Worm (Caenorhabditis elegans) whole organism, L4 larva: ENCODE results near the gene C14B9.10.

Experiments used
- F26F4.8 ChIP-seq: fragments of 200-800 bp; sonication (Bioruptor generic); conservative IDR thresholded peaks from 2 replicates; pipeline ENCODE4 v1.3.6; 2022; ENCODE audit warnings: missing genetic modification characterization, missing compliant biosample characterization
- F37D6.2 ChIP-seq: sonication (generic microtip); optimal IDR thresholded peaks from 2 replicates; lab custom pipeline; 2016; ENCODE audit warnings: mild to moderate bottlenecking, missing genetic modification characterization, missing compliant biosample characterization
- T26A8.4 ChIP-seq: fragments of 200-800 bp; sonication (Bioruptor generic); IDR thresholded peaks from 2 replicates; pipeline ENCODE4 v1.3.6; 2022; ENCODE audit warnings: missing genetic modification characterization, missing compliant biosample characterization
- Y105C5A.15 ChIP-seq: fragments of 200-800 bp; sonication (Bioruptor generic); IDR thresholded peaks from 2 replicates; pipeline ENCODE4 v1.3.6; 2022; ENCODE audit warnings: missing genetic modification characterization, missing compliant biosample characterization
- Y48G9A.11 ChIP-seq: fragments of 200-800 bp; sonication (Bioruptor generic); IDR thresholded peaks from 2 replicates; pipeline ENCODE4 v1.3.6; 2022; ENCODE audit warnings: missing genetic modification reagents, missing genetic modification characterization, missing compliant biosample characterization
- Y5F2A.4 ChIP-seq: fragments of 200-800 bp; sonication (Bioruptor generic); optimal IDR thresholded peaks from 2 replicates; lab custom pipeline; 2018; ENCODE audit warnings: mild to moderate bottlenecking, missing genetic modification characterization, missing compliant biosample characterization
- ZK546.5 ChIP-seq, 2 experiments: sonication (generic microtip); optimal IDR thresholded peaks; 2 replicates each; lab custom pipeline; 2017; ENCODE audit warnings: missing biosample characterization in 2 of 2, missing genetic modification characterization in 2 of 2
- aha-1 ChIP-seq: fragments of 150-350 bp; peaks from one replicate; lab custom pipeline; 2014; ENCODE audit warnings: missing biosample characterization, missing genetic modification characterization
- ama-1 ChIP-seq: fragments of 150-350 bp; optimal IDR thresholded peaks from 2 replicates; lab custom pipeline; 2014; ENCODE audit warnings: inconsistent platforms, mixed read lengths
- ceh-20 ChIP-seq: fragments of 200-800 bp; sonication (Bioruptor generic); IDR thresholded peaks from 2 replicates; pipeline ENCODE4 v1.3.6; 2022; ENCODE audit warnings: missing genetic modification reagents, missing genetic modification characterization, missing compliant biosample characterization
- ceh-82 ChIP-seq: sonication (generic microtip); optimal IDR thresholded peaks from 2 replicates; lab custom pipeline; 2017; ENCODE audit warnings: missing biosample characterization, missing genetic modification characterization
- ctbp-1 ChIP-seq: fragments of 200-800 bp; sonication (Bioruptor generic); IDR thresholded peaks from 2 replicates; pipeline ENCODE4 v1.3.6; 2022; ENCODE audit warnings: missing genetic modification reagents, missing genetic modification characterization, missing compliant biosample characterization
- daf-16 ChIP-seq, 3 experiments: sonication (generic microtip); optimal IDR thresholded peaks; 2 replicates each; lab custom pipeline; 2016 to 2017; ENCODE audit warnings: missing genetic modification characterization in 3 of 3, missing genetic modification reagents in 3 of 3, mild to moderate bottlenecking in 2 of 3, missing compliant biosample characterization in 2 of 3, missing biosample characterization in 1 of 3, moderate library complexity in 1 of 3
- daf-8 ChIP-seq: fragments of 200-800 bp; sonication (Bioruptor generic); IDR thresholded peaks from 2 replicates; pipeline ENCODE4 v1.3.6; 2022; ENCODE audit warnings: missing genetic modification characterization, missing compliant biosample characterization
- dmd-6 ChIP-seq: fragments of 200-800 bp; sonication (Bioruptor generic); IDR thresholded peaks from 2 replicates; pipeline ENCODE4 v1.3.6; 2022; ENCODE audit warnings: missing genetic modification reagents, missing genetic modification characterization, missing compliant biosample characterization
- dmd-8 ChIP-seq: fragments of 200-800 bp; sonication (Bioruptor generic); IDR thresholded peaks from 2 replicates; pipeline ENCODE4 v1.3.6; 2022; ENCODE audit warnings: missing genetic modification characterization, missing compliant biosample characterization
- dmd-9 ChIP-seq: fragments of 200-800 bp; sonication (Bioruptor generic); IDR thresholded peaks from 2 replicates; pipeline ENCODE4 v1.3.6; 2022; ENCODE audit warnings: missing genetic modification reagents, missing genetic modification characterization, missing compliant biosample characterization
- dpl-1 ChIP-seq: fragments of 150-350 bp; optimal IDR thresholded peaks from 2 replicates; lab custom pipeline; 2014; ENCODE audit warnings: missing biosample characterization, missing genetic modification reagents, missing genetic modification characterization
- egl-27 ChIP-seq: sonication (generic microtip); optimal IDR thresholded peaks from 3 replicates; lab custom pipeline; 2017; ENCODE audit warnings: missing biosample characterization, missing genetic modification reagents, missing genetic modification characterization
- fos-1 ChIP-seq: fragments of 150-350 bp; optimal IDR thresholded peaks from 2 replicates; lab custom pipeline; 2014; ENCODE audit warnings: missing biosample characterization, missing genetic modification characterization
- gei-8 ChIP-seq: fragments of 200-800 bp; sonication (Bioruptor generic); optimal IDR thresholded peaks from 2 replicates; lab custom pipeline; 2018; ENCODE audit warnings: mild to moderate bottlenecking, missing genetic modification characterization, missing compliant biosample characterization
- hif-1 ChIP-seq, 2 experiments: sonication (generic microtip); optimal IDR thresholded peaks; 2 replicates each; lab custom pipeline; 2016 to 2017; ENCODE audit warnings: missing compliant biosample characterization in 2 of 2, missing genetic modification characterization in 2 of 2, missing genetic modification reagents in 2 of 2, missing genotype in 2 of 2, mild to moderate bottlenecking in 1 of 2
- hlh-30 ChIP-seq: sonication (generic microtip); optimal IDR thresholded peaks from 2 replicates; lab custom pipeline; 2017; ENCODE audit warnings: antibody characterized with exemption, mild to moderate bottlenecking, missing genetic modification characterization, missing compliant biosample characterization; ENCODE audit not compliant: insufficient read depth
- lin-38 ChIP-seq: fragments of 200-800 bp; sonication (Bioruptor generic); IDR thresholded peaks from 2 replicates; pipeline ENCODE4 v1.3.6; 2022; ENCODE audit warnings: missing genetic modification reagents, missing genetic modification characterization, missing compliant biosample characterization
- lin-39 ChIP-seq: fragments of 150-350 bp; optimal IDR thresholded peaks from 2 replicates; lab custom pipeline; 2014; ENCODE audit warnings: missing biosample characterization, missing genetic modification reagents, missing genetic modification characterization
- madf-5 ChIP-seq, 2 experiments: fragments of 200-800 bp; sonication (Bioruptor generic); IDR thresholded peaks; 2 replicates each; pipeline ENCODE4 v1.3.6; 2022; ENCODE audit warnings: missing compliant biosample characterization in 2 of 2, missing genetic modification characterization in 2 of 2
- mdl-1 ChIP-seq, 2 experiments: fragments of 150-350 bp in 1 of 2; sonication (generic microtip) in 1 of 2; optimal IDR thresholded peaks; 2 replicates each; lab custom pipeline; 2014 to 2017; ENCODE audit warnings: missing biosample characterization in 2 of 2, missing genetic modification characterization in 2 of 2
- nhr-10 ChIP-seq: fragments of 150-350 bp; optimal IDR thresholded peaks from 2 replicates; lab custom pipeline; 2014; ENCODE audit warnings: missing biosample characterization, missing genetic modification characterization
- nhr-102 ChIP-seq: sonication (generic microtip); optimal IDR thresholded peaks from 2 replicates; lab custom pipeline; 2016; ENCODE audit warnings: mild to moderate bottlenecking, missing genetic modification characterization, moderate library complexity, missing compliant biosample characterization
- nhr-25 ChIP-seq: sonication (generic microtip); optimal IDR thresholded peaks from 2 replicates; lab custom pipeline; 2017; ENCODE audit warnings: missing genetic modification characterization, mild to moderate bottlenecking, missing compliant biosample characterization, antibody characterized with exemption, moderate library complexity, borderline replicate concordance; ENCODE audit not compliant: insufficient read depth
- nhr-28 ChIP-seq: fragments of 150-350 bp; optimal IDR thresholded peaks from 2 replicates; lab custom pipeline; 2014; ENCODE audit warnings: missing biosample characterization, missing genetic modification characterization
- nhr-41 ChIP-seq: fragments of 200-800 bp; sonication (Bioruptor generic); IDR thresholded peaks from 2 replicates; pipeline ENCODE4 v1.3.6; 2022; ENCODE audit warnings: missing genetic modification reagents, missing genetic modification characterization, missing compliant biosample characterization
- nhr-48 ChIP-seq: sonication (generic microtip); optimal IDR thresholded peaks from 2 replicates; lab custom pipeline; 2016; ENCODE audit warnings: mild to moderate bottlenecking, missing genetic modification characterization, missing compliant biosample characterization
- nhr-6 ChIP-seq: fragments of 150-350 bp; optimal IDR thresholded peaks from 2 replicates; lab custom pipeline; 2014; ENCODE audit warnings: missing biosample characterization, missing genetic modification characterization
- nhr-77 ChIP-seq: fragments of 150-350 bp; optimal IDR thresholded peaks from 2 replicates; lab custom pipeline; 2014; ENCODE audit warnings: missing biosample characterization, missing genetic modification characterization
- pha-4 ChIP-seq, 2 experiments: fragments of 150-350 bp in 1 of 2; fragments of 200-800 bp in 1 of 2; sonication (Bioruptor generic) in 1 of 2; IDR thresholded peaks in 1 of 2; optimal IDR thresholded peaks in 1 of 2; 2 replicates each; pipeline versions ENCODE4 v1.3.6 to Lab custom; 2014 to 2022; ENCODE audit warnings: missing genetic modification characterization in 2 of 2, missing genetic modification reagents in 2 of 2, missing biosample characterization in 1 of 2, missing compliant biosample characterization in 1 of 2
- saeg-2 ChIP-seq: fragments of 200-800 bp; sonication (Bioruptor generic); IDR thresholded peaks from 2 replicates; pipeline ENCODE4 v1.3.6; 2022; ENCODE audit warnings: missing genetic modification reagents, missing genetic modification characterization, missing compliant biosample characterization
- set-16 ChIP-seq: fragments of 200-800 bp; sonication (Bioruptor generic); IDR thresholded peaks from 2 replicates; pipeline ENCODE4 v1.3.6; 2022; ENCODE audit warnings: missing genetic modification reagents, missing genetic modification characterization, missing compliant biosample characterization
- tra-1 ChIP-seq: fragments of 200-800 bp; sonication (Bioruptor generic); IDR thresholded peaks from 2 replicates; pipeline ENCODE4 v1.3.6; 2022; ENCODE audit warnings: missing genetic modification reagents, missing genetic modification characterization, missing compliant biosample characterization
- unc-130 ChIP-seq: sonication (generic microtip); optimal IDR thresholded peaks from 2 replicates; lab custom pipeline; 2016; ENCODE audit warnings: missing genetic modification reagents, missing genetic modification characterization, missing compliant biosample characterization
- unc-62 ChIP-seq, 3 experiments: fragments of 150-350 bp in 1 of 3; sonication (generic microtip); optimal IDR thresholded peaks in 2 of 3; peaks in 1 of 3; 1 replicate in 1 of 3; 2 replicates in 2 of 3; lab custom pipeline; 2014 to 2017; ENCODE audit warnings: missing biosample characterization in 3 of 3, missing genetic modification characterization in 3 of 3, missing genetic modification reagents in 3 of 3, missing genotype in 1 of 3

C14B9.10 gene

ce11 chrIII:8109459-8110057 lies 21.1 kb upstream of the C14B9.10 start (continued):
- TF ChIP-seq pha-4 (GFP tag; IDR thresholded peaks at IDR 0.05; lab: Robert Waterston, UW) (peak; percentile 73; the same call in 1 of the 2 replicates), pha-4 (tag; optimal IDR thresholded peaks at IDR 0.05; lab: Kevin White, UChicago) (no peak), unc-130 (GFP tag; lab: Kevin White, UChicago) (peak; percentile 64), lin-38 (GFP tag; lab: Robert Waterston, UW) (peak; percentile 79), T26A8.4 (GFP tag; lab: Robert Waterston, UW) (peak; percentile 76), nhr-25 (no peak), mdl-1 (tag; optimal IDR thresholded peaks at IDR 0.05; lab: Kevin White, UChicago) (peak in 1 of 2 experiments; percentile 39), nhr-77 (tag; lab: Kevin White, UChicago) (peak; percentile 62), set-16 (peak; percentile 46; the same call in 1 of the 2 replicates), saeg-2 (no peak), lin-39 (tag; lab: Kevin White, UChicago) (no peak), ZK546.5 (tag; optimal IDR thresholded peaks at IDR 0.05; lab: Kevin White, UChicago) (no peak), egl-27 (tag; lab: Kevin White, UChicago) (no peak), daf-8 (GFP tag; lab: Robert Waterston, UW) (0 out of 2 replicates have a peak, but pooled peaks have one; percentile 36), nhr-28 (tag; lab: Kevin White, UChicago) (peak; percentile 33), nhr-10 (tag; lab: Kevin White, UChicago) (no peak), tra-1 (GFP tag; lab: Robert Waterston, UW) (peak; percentile 66), F37D6.2 (no peak), Y5F2A.4 (no peak), nhr-48 (peak; percentile 49), nhr-102 (tag; lab: Kevin White, UChicago) (peak; percentile 51), dpl-1 (GFP tag; lab: Kevin White, UChicago) (peak; percentile 50), dmd-9 (GFP tag; lab: Robert Waterston, UW) (peak; percentile 82), madf-5 (GFP tag; IDR thresholded peaks at IDR 0.05; lab: Robert Waterston, UW) (peak; percentile 72 to 80; a peak in 2 of 4 replicates), dmd-8 (GFP tag; lab: Robert Waterston, UW) (peak; percentile 89), gei-8 (GFP tag; lab: Kevin White, UChicago) (peak; percentile 97), Y48G9A.11 (GFP tag; lab: Robert Waterston, UW) (peak; percentile 69; the same call in 1 of the 2 replicates), daf-16 (GFP tag; optimal IDR thresholded peaks at IDR 0.05; lab: Kevin White, UChicago) (peak; percentile 35 to 72), daf-16 (tag; optimal IDR thresholded peaks at IDR 0.05; lab: Kevin White, UChicago) (peak; percentile 52), dmd-6 (peak; percentile 74), ama-1 (lab: Kevin White, UChicago) (no peak), ceh-82 (tag; lab: Kevin White, UChicago) (no peak), hlh-30 (tag; lab: Kevin White, UChicago) (peak; percentile 61), ctbp-1 (GFP tag; lab: Robert Waterston, UW) (peak; percentile 85), ceh-20 (peak; percentile 85), Y105C5A.15 (peak; percentile 78; the same call in 1 of the 2 replicates), F26F4.8 (peak; percentile 70; the same call in 1 of the 2 replicates), nhr-6 (tag; lab: Kevin White, UChicago) (peak; percentile 41), hif-1 (tag; optimal IDR thresholded peaks at IDR 0.05; lab: Kevin White, UChicago) (peak in 1 of 2 experiments; percentile 31)
- TF ChIP-seq, all 104 proteins: peak for 67

- TF ChIP-seq unc-62 (GFP tag; optimal IDR thresholded peaks at IDR 0.05 in 1 of 2; lab: Kevin White, UChicago) = peak in 1 of 2 experiments; percentile 52
- no peak for TF ChIP-seq unc-62 (tag; optimal IDR thresholded peaks at IDR 0.05; lab: Kevin White, UChicago)
- no peak for TF ChIP-seq dmd-9 (GFP tag; lab: Robert Waterston, UW)
- no peak for TF ChIP-seq nhr-41
- TF ChIP-seq unc-130 (GFP tag; lab: Kevin White, UChicago) = no peak
- peak; percentile 63 for TF ChIP-seq aha-1 (tag; lab: Kevin White, UChicago)
- no peak for TF ChIP-seq fos-1
These were observed 19.3 kb upstream of the C14B9.10 start for ce11 chrIII:8111347-8111746.
